Worm (Caenorhabditis elegans) whole organism, midembryonic: ENCODE results near the gene srw-44.

Experiments
- cog-1 ChIP-seq: sonication (generic microtip); optimal IDR thresholded peaks from 2 replicates; lab custom pipeline; 2016; ENCODE audit warnings: missing genetic modification characterization, missing compliant biosample characterization
- flt-1 ChIP-seq: fragments of 200-800 bp; sonication (Bioruptor generic); IDR thresholded peaks from 2 replicates; pipeline ENCODE4 v1.3.6; 2022; ENCODE audit warnings: missing genetic modification characterization, missing compliant biosample characterization
- ref-1 ChIP-seq: fragments of 200-800 bp; sonication (Bioruptor generic); conservative IDR thresholded peaks from 2 replicates; pipeline ENCODE4 v1.3.6; 2022; ENCODE audit warnings: missing genetic modification reagents, missing genetic modification characterization, missing compliant biosample characterization

DNA sequence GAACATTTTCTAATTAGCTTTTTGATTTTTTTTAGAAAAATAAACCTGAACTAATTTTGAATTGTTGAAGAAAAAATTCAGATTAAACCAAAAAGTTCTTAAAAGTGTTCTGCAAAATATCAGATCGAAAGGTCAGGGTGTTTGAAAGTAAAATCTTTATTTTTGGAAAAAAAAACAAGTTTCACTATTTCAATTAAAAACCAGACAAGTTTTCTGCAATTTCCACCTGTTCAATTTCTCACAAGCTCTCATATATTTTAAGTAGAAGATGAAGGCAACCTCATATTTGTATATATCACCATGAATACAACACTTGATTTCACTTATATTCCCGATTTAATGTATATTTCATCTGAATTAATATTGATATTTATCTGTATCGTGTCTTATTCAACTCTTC is 7.1 kb downstream of the srw-44 start, which contains the start of gene srz-102:
- no peak for TF ChIP-seq cog-1 (tag; lab: Kevin White, UChicago)
- TF ChIP-seq flt-1 (GFP tag; lab: Robert Waterston, UW), result no peak
- TF ChIP-seq ref-1, result no peak
